Worm (Caenorhabditis elegans): ENCODE data around the gene glc-1.

glc-1 gene

DNA sequence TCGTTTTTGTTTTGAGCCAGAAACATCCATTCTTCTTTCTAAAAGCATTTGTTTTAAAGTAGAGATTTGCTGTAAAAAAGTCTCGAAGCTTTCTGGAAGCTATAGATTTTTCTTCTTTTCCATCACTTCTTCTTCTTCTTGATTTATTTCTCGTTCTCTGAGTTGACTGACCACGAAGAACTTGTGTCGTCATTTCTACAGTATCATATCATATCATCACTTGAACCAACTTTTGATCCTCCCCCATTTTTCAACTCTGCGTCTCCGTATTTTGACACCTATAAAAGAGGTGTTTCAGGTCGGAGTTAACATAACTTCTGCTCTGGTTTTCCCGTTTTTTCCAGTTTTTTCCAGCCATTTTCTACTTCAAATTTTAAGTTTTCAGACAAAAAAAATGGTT lies 4.9 kb upstream of the glc-1 start, which contains the start of gene F11A5.9:
TSS of gene F11A5.9 (plus strand) at position 386 of the 400 bp plus-strand sequence.
- TF ChIP-seq mdl-1 (tag; optimal IDR thresholded peaks at IDR 0.05) (peak in 1 of 2 experiments; percentile 5), daf-19 (GFP tag; conservative IDR thresholded peaks at IDR 0.05) (no peak), ceh-28 (tag; optimal IDR thresholded peaks at IDR 0.05) (no peak), spr-3 (GFP tag; optimal IDR thresholded peaks at IDR 0.05) (no peak), daf-8 (GFP tag; IDR thresholded peaks at IDR 0.05) (no peak), unc-62 (GFP tag; optimal IDR thresholded peaks at IDR 0.05 in 1 of 2) (peak in 1 of 2 experiments; percentile 69), unc-62 (tag; optimal IDR thresholded peaks at IDR 0.05) (no peak), fos-1 (tag; optimal IDR thresholded peaks at IDR 0.05) (no peak), nhr-28 (tag; optimal IDR thresholded peaks at IDR 0.05) (peak; percentile 24), zip-2 (tag; optimal IDR thresholded peaks at IDR 0.05) (no peak), ceh-32 (tag; optimal IDR thresholded peaks at IDR 0.05; ENCODE audit: poor library complexity) (no peak), T26A8.4 (GFP tag; IDR thresholded peaks at IDR 0.05) (no peak), ZK337.2 (GFP tag; IDR thresholded peaks at IDR 0.05) (no peak), ztf-7 (tag; optimal IDR thresholded peaks at IDR 0.05) (no peak), sdz-12 (GFP tag; optimal IDR thresholded peaks at IDR 0.05) (no peak), dmd-9 (GFP tag; IDR thresholded peaks at IDR 0.05) (no peak), ceh-44 (GFP tag; IDR thresholded peaks at IDR 0.05) (no peak)

DNA sequence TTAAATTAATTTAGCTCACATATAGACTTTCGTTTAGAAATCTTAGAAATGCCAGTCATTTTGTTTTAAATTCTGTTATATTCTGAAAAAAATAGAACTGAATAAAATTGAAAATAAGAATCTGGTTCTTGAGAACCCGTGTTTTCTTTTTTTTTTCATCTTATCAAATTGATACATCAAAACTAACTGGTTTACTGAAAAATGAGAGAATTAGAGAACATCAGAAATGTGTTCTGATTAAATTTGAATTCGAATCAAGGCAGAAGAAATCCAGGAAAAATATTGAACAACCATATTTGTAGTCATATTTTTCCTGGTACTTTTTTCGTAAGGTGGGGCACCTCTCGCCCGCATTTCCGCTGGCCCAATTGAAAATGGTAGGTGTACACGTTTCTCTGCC lies 912 bp upstream of the glc-1 start, which contains the start of gene F11A5.15:
TSS of gene F11A5.15 (minus strand) at position 101 of the 400 bp plus-strand sequence.
- TF ChIP-seq unc-62 (GFP tag; optimal IDR thresholded peaks at IDR 0.05 in 1 of 2): peak in 1 of 2 experiments; percentile 67
- no peak for TF ChIP-seq unc-62 (tag; optimal IDR thresholded peaks at IDR 0.05)
- no peak for TF ChIP-seq zfp-2 (tag; optimal IDR thresholded peaks at IDR 0.05)
- TF ChIP-seq ceh-20 (GFP tag; IDR thresholded peaks at IDR 0.05): no peak
- no peak for TF ChIP-seq pha-4 (GFP tag; IDR thresholded peaks at IDR 0.05)
- no peak for TF ChIP-seq pha-4 (tag; optimal IDR thresholded peaks at IDR 0.05)
- TF ChIP-seq dmd-8 (GFP tag; IDR thresholded peaks at IDR 0.05): no peak
- TF ChIP-seq daf-16 (GFP tag; optimal IDR thresholded peaks at IDR 0.05): no peak
- no peak for TF ChIP-seq daf-16 (tag; optimal IDR thresholded peaks at IDR 0.05)
- TF ChIP-seq set-16 (GFP tag; IDR thresholded peaks at IDR 0.05): no peak
- TF ChIP-seq aha-1 (tag): peak; percentile 87
- TF ChIP-seq nhr-76 (tag; optimal IDR thresholded peaks at IDR 0.05): no peak
- no peak for TF ChIP-seq mep-1 (tag; optimal IDR thresholded peaks at IDR 0.05)
- TF ChIP-seq zfp-3 (GFP tag; conservative IDR thresholded peaks at IDR 0.05): no peak
- TF ChIP-seq hlh-11 (tag; optimal IDR thresholded peaks at IDR 0.05): no peak
- TF ChIP-seq nhr-48 (tag; optimal IDR thresholded peaks at IDR 0.05): no peak
- TF ChIP-seq skn-1 (tag; optimal IDR thresholded peaks at IDR 0.05): no peak
- no peak for TF ChIP-seq daf-8 (GFP tag; IDR thresholded peaks at IDR 0.05)
- TF ChIP-seq zip-11 (GFP tag; IDR thresholded peaks at IDR 0.05): no peak

DNA sequence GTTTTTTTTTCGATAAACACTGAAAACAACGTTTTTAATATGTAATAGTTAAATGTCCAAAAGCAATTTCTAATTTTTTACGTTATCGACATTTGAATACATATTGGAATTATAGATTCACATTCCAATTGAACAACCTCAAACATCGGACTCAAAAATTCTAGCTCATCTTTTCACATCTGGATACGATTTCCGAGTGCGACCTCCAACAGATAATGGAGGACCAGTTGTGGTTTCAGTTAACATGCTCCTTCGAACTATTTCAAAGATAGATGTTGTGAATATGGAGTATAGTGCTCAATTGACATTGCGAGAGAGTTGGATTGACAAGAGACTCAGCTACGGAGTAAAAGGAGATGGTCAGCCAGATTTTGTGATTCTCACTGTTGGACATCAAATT lies 586 bp downstream of the glc-1 start:
- TF ChIP-seq hmg-1.1 (GFP tag; IDR thresholded peaks at IDR 0.05) (no peak), unc-62 (GFP tag; optimal IDR thresholded peaks at IDR 0.05 in 1 of 2) (peak in 1 of 2 experiments; percentile 93), unc-62 (tag; optimal IDR thresholded peaks at IDR 0.05) (no peak)

DNA sequence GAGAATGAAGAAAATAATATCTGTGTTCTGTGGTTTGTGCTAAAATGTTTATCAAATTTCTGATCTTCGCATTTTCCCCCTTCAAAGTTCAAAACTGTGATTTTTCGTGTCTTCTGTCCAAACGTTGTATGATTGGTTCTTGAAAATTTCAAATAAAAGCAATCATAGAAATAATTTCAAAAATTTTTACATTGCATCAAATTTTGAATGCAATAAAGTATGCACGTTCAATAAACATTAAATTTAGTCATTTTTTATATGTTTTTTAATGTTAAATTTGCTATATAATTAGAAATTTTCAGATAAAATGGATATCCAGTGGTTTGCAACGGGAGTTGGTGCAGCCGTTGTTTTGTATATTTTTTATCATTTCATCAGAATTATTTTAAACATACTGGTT lies 4.6 kb downstream of the glc-1 start, which contains the start of gene stdh-2:
TSS of gene stdh-2 (plus strand) at position 301 of the 400 bp plus-strand sequence.
- TF ChIP-seq snpc-4 (tag; optimal IDR thresholded peaks at IDR 0.05): no peak
- TF ChIP-seq nhr-28 (tag; optimal IDR thresholded peaks at IDR 0.05): peak; percentile 54

DNA sequence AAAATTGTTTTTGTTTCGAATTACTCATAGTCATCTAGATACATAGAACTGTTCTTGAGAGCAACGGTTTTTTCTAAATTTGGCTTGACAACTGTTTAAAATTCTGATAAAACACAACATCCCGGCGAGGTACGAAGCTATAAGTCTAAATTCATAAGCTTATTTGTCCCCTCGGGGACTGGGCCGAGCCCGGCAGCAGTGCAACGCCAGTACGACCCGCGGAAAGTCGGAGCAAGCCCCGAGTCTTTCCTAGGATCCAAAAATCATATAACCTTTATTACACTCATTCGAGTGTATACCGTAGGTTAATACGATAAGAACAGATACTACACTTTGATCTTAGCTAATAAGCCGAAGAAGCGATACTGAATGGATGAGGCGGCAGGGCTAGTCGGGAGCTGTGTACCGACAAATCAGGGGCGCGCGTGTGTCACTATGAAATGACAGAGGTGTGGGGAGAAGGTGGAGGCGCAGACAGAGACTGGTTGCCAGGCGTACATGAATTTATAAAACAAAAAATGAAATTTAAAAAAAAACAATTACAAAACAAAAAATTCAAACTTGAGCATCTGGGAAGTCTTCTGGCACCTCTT lies 6.2 kb downstream of the glc-1 start:
- TF ChIP-seq unc-39 (tag; optimal IDR thresholded peaks at IDR 0.05): no peak
- TF ChIP-seq mxl-2 (GFP tag; conservative IDR thresholded peaks at IDR 0.05): no peak
- TF ChIP-seq nhr-11 (tag; optimal IDR thresholded peaks at IDR 0.05): no peak
- no peak for TF ChIP-seq nhr-42 (GFP tag; IDR thresholded peaks at IDR 0.05)
- TF ChIP-seq mdl-1 (tag; optimal IDR thresholded peaks at IDR 0.05): no peak
- 0 out of 2 replicates have a peak, but pooled peaks have one; percentile 17 for TF ChIP-seq Y75B8A.6 (GFP tag; IDR thresholded peaks at IDR 0.05)
- TF ChIP-seq aly-2 (tag; optimal IDR thresholded peaks at IDR 0.05): no peak
- TF ChIP-seq ceh-62 (tag; optimal IDR thresholded peaks at IDR 0.05): no peak
- 0 out of 2 replicates have a peak, but pooled peaks have one; percentile 10 for TF ChIP-seq pha-4 (GFP tag; IDR thresholded peaks at IDR 0.05)
- TF ChIP-seq pha-4 (tag; optimal IDR thresholded peaks at IDR 0.05): no peak
- TF ChIP-seq dmd-8 (GFP tag; IDR thresholded peaks at IDR 0.05): no peak
- no peak for TF ChIP-seq R02D3.7 (tag; optimal IDR thresholded peaks at IDR 0.05)
- TF ChIP-seq nhr-10 (tag; optimal IDR thresholded peaks at IDR 0.05): no peak
- peak; percentile 47; the same call in 1 of the 2 replicates for TF ChIP-seq Y48G9A.11 (GFP tag; IDR thresholded peaks at IDR 0.05)
- TF ChIP-seq spr-1 (tag; optimal IDR thresholded peaks at IDR 0.05): no peak
- no peak for TF ChIP-seq pqm-1 (tag; optimal IDR thresholded peaks at IDR 0.05)
